Fruit fly (Drosophila melanogaster) whole organism, embryonic: ENCODE data around the gene BomT3.

ENCODE experiments used
- Abd-B ChIP-seq: fragments of 200-800 bp; sonication (Bioruptor generic); optimal IDR thresholded peaks from 2 replicates; lab custom pipeline; 2018; ENCODE audit warnings: missing biosample characterization, mild to moderate bottlenecking, missing genetic modification characterization, moderate library complexity
- Adf1 ChIP-seq: fragments of 200-800 bp; sonication (Bioruptor generic); IDR thresholded peaks from 2 replicates; pipeline ENCODE4 v1.3.6; 2022; ENCODE audit warnings: missing biosample characterization, missing genetic modification characterization
- Asciz ChIP-seq: fragments of 200-800 bp; sonication (Bioruptor generic); optimal IDR thresholded peaks from 2 replicates; lab custom pipeline; 2017; ENCODE audit warnings: missing biosample characterization, mild to moderate bottlenecking, missing genetic modification characterization, missing genetic modification reagents
- B-H2 ChIP-seq: fragments of 200-800 bp; sonication (Bioruptor generic); optimal IDR thresholded peaks from 2 replicates; lab custom pipeline; 2018; ENCODE audit warnings: missing biosample characterization, mild to moderate bottlenecking, missing genetic modification characterization
- CG10462 ChIP-seq: fragments of 200-800 bp; sonication (Bioruptor generic); optimal IDR thresholded peaks from 2 replicates; lab custom pipeline; 2016; ENCODE audit warnings: missing biosample characterization, missing genetic modification characterization
- CG11696 ChIP-seq: fragments of 200-800 bp; sonication (Bioruptor generic); IDR thresholded peaks from 2 replicates; pipeline ENCODE4 v1.3.6; 2022; ENCODE audit warnings: missing biosample characterization, missing genetic modification characterization
- CG12236 ChIP-seq: fragments of 200-800 bp; sonication (Bioruptor generic); optimal IDR thresholded peaks from 2 replicates; lab custom pipeline; 2016; ENCODE audit warnings: missing biosample characterization, missing genetic modification characterization
- CG12769 ChIP-seq: fragments of 200-800 bp; sonication (Bioruptor generic); optimal IDR thresholded peaks from 2 replicates; lab custom pipeline; 2019; ENCODE audit warnings: missing biosample characterization, mild to moderate bottlenecking, missing genetic modification characterization, moderate library complexity
- CG13775 ChIP-seq: fragments of 200-800 bp; sonication (Bioruptor generic); optimal IDR thresholded peaks from 3 replicates; lab custom pipeline; 2017; ENCODE audit warnings: missing biosample characterization, mild to moderate bottlenecking, missing genetic modification characterization
- CG14441 ChIP-seq: fragments of 200-800 bp; sonication (Bioruptor generic); IDR thresholded peaks from 2 replicates; pipeline ENCODE4 v1.3.6; 2022; ENCODE audit warnings: missing biosample characterization, missing genetic modification characterization
- CG17912 ChIP-seq: fragments of 200-800 bp; sonication (Bioruptor generic); optimal IDR thresholded peaks from 2 replicates; lab custom pipeline; 2018; ENCODE audit warnings: missing biosample characterization, mild to moderate bottlenecking, missing genetic modification characterization
- CG18011 ChIP-seq: fragments of 200-800 bp; sonication (Bioruptor generic); optimal IDR thresholded peaks from 2 replicates; lab custom pipeline; 2017; ENCODE audit warnings: missing biosample characterization, missing genetic modification characterization, mild to moderate bottlenecking, moderate library complexity, missing genotype
- CG2678 ChIP-seq: fragments of 200-800 bp; sonication (Bioruptor generic); optimal IDR thresholded peaks from 3 replicates; lab custom pipeline; 2019; ENCODE audit warnings: missing biosample characterization, mild to moderate bottlenecking, missing genetic modification characterization, moderate library complexity
- CG31365 ChIP-seq: fragments of 200-800 bp; sonication (Bioruptor generic); optimal IDR thresholded peaks from 2 replicates; lab custom pipeline; 2018; ENCODE audit warnings: missing biosample characterization, mild to moderate bottlenecking, missing genetic modification characterization
- CG34224 ChIP-seq: fragments of 200-800 bp; sonication (Bioruptor generic); IDR thresholded peaks from 3 replicates; pipeline ENCODE4 v1.3.6; 2022; ENCODE audit warnings: missing biosample characterization, missing genetic modification characterization; ENCODE audit not compliant: partially characterized antibody
- CG34376 ChIP-seq: fragments of 200-800 bp; sonication (Bioruptor generic); optimal IDR thresholded peaks from 2 replicates; lab custom pipeline; 2018; ENCODE audit warnings: missing biosample characterization, mild to moderate bottlenecking, missing genetic modification characterization
- CG7786 ChIP-seq: fragments of 200-800 bp; sonication (Bioruptor generic); optimal IDR thresholded peaks from 2 replicates; lab custom pipeline; 2016; ENCODE audit warnings: missing biosample characterization, missing genetic modification characterization
- CG7963 ChIP-seq: fragments of 200-800 bp; sonication (Bioruptor generic); IDR thresholded peaks from 3 replicates; pipeline ENCODE4 v1.3.6; 2022; ENCODE audit warnings: missing biosample characterization, missing genetic modification characterization; ENCODE audit not compliant: partially characterized antibody
- CG8944 ChIP-seq: fragments of 200-800 bp; sonication (Bioruptor generic); optimal IDR thresholded peaks from 3 replicates; lab custom pipeline; 2016; ENCODE audit warnings: missing biosample characterization, missing genetic modification characterization
- CoRest ChIP-seq: fragments of 200-800 bp; sonication (Bioruptor generic); optimal IDR thresholded peaks from 3 replicates; lab custom pipeline; 2018; ENCODE audit warnings: missing biosample characterization, mild to moderate bottlenecking, missing genetic modification characterization, moderate library complexity
- Deaf1 ChIP-seq: fragments of 200-800 bp; optimal IDR thresholded peaks from 3 replicates; lab custom pipeline; 2019; ENCODE audit warnings: missing biosample characterization, mild to moderate bottlenecking, missing genetic modification characterization, moderate library complexity
- HHEX ChIP-seq: fragments of 200-800 bp; sonication (Bioruptor generic); optimal IDR thresholded peaks from 3 replicates; lab custom pipeline; 2017; ENCODE audit warnings: missing biosample characterization, mild to moderate bottlenecking, missing genetic modification characterization, missing genetic modification reagents
- HmgZ ChIP-seq: fragments of 200-800 bp; sonication (Bioruptor generic); optimal IDR thresholded peaks from 2 replicates; lab custom pipeline; 2018; ENCODE audit warnings: missing biosample characterization, mild to moderate bottlenecking, missing genetic modification characterization
- Mes4 ChIP-seq: fragments of 200-800 bp; sonication (Bioruptor generic); optimal IDR thresholded peaks from 2 replicates; lab custom pipeline; 2016; ENCODE audit warnings: missing biosample characterization, missing genetic modification characterization
- NC2β ChIP-seq: fragments of 200-800 bp; sonication (Bioruptor generic); optimal IDR thresholded peaks from 2 replicates; lab custom pipeline; 2016; ENCODE audit warnings: missing biosample characterization, missing genetic modification characterization
- Usf ChIP-seq: fragments of 200-800 bp; sonication (Bioruptor generic); optimal IDR thresholded peaks from 2 replicates; lab custom pipeline; 2017; ENCODE audit warnings: missing genotype, missing biosample characterization, missing genetic modification characterization
- amos ChIP-seq: fragments of 200-800 bp; sonication (Bioruptor generic); IDR thresholded peaks from 2 replicates; pipeline ENCODE4 v1.3.6; 2022; ENCODE audit warnings: missing biosample characterization, missing genetic modification characterization; ENCODE audit not compliant: partially characterized antibody
- bigmax ChIP-seq: fragments of 200-800 bp; sonication (Bioruptor generic); optimal IDR thresholded peaks from 2 replicates; lab custom pipeline; 2018; ENCODE audit warnings: missing biosample characterization, mild to moderate bottlenecking, missing genetic modification characterization
- cas ChIP-seq: fragments of 200-800 bp; sonication (Bioruptor generic); IDR thresholded peaks from 2 replicates; pipeline ENCODE4 v1.3.6; 2022; ENCODE audit warnings: missing biosample characterization, missing genetic modification characterization
- esg ChIP-seq: fragments of 200-800 bp; sonication (Bioruptor generic); conservative IDR thresholded peaks from 2 replicates; pipeline ENCODE4 v1.3.6; 2022; ENCODE audit warnings: missing biosample characterization, missing genetic modification characterization
- gro ChIP-seq: fragments of 200-800 bp; sonication (Bioruptor generic); optimal IDR thresholded peaks from 2 replicates; lab custom pipeline; 2016; ENCODE audit warnings: missing biosample characterization, missing genetic modification characterization
- ham ChIP-seq: fragments of 200-800 bp; sonication (Bioruptor generic); IDR thresholded peaks from 2 replicates; pipeline ENCODE4 v1.3.6; 2022; ENCODE audit warnings: missing biosample characterization, missing genetic modification characterization
- hb ChIP-seq: fragments of 200-800 bp; sonication (Bioruptor generic); IDR thresholded peaks from 3 replicates; pipeline ENCODE4 v1.3.6; 2022; ENCODE audit warnings: missing biosample characterization, missing genetic modification characterization; ENCODE audit not compliant: partially characterized antibody
- hth ChIP-seq: fragments of >200 bp; optimal IDR thresholded peaks from 2 replicates; lab custom pipeline; 2017; ENCODE audit warnings: inconsistent platforms
- kay ChIP-seq: fragments of 200-800 bp; sonication (Bioruptor generic); optimal IDR thresholded peaks from 2 replicates; lab custom pipeline; 2016; ENCODE audit warnings: missing biosample characterization, missing genetic modification characterization
- lab ChIP-seq: fragments of 200-800 bp; sonication (Bioruptor generic); optimal IDR thresholded peaks from 3 replicates; lab custom pipeline; 2017; ENCODE audit warnings: missing biosample characterization, missing genetic modification characterization, mild to moderate bottlenecking, moderate library complexity, missing genetic modification reagents
- mld ChIP-seq: fragments of 200-800 bp; sonication (Bioruptor generic); IDR thresholded peaks from 3 replicates; pipeline ENCODE4 v1.3.6; 2022; ENCODE audit warnings: missing biosample characterization, missing genetic modification characterization; ENCODE audit not compliant: partially characterized antibody
- nmo ChIP-seq: fragments of 200-800 bp; sonication (Bioruptor generic); optimal IDR thresholded peaks from 2 replicates; lab custom pipeline; 2018; ENCODE audit warnings: missing biosample characterization, mild to moderate bottlenecking, missing genetic modification characterization, moderate library complexity
- oc ChIP-seq: fragments of 200-800 bp; sonication (Bioruptor generic); optimal IDR thresholded peaks from 2 replicates; lab custom pipeline; 2018; ENCODE audit warnings: missing biosample characterization, mild to moderate bottlenecking, missing genetic modification characterization, moderate library complexity
- pho ChIP-seq: fragments of 200-800 bp; sonication (Bioruptor generic); optimal IDR thresholded peaks from 2 replicates; lab custom pipeline; 2016; ENCODE audit warnings: missing biosample characterization, missing genetic modification characterization
- prd ChIP-seq, 3 experiments: fragments of >200 bp in 2 of 3; fragments of 200-800 bp in 1 of 3; sonication (Bioruptor generic) in 1 of 3; optimal IDR thresholded peaks in 2 of 3; IDR thresholded peaks in 1 of 3; 2 replicates in 2 of 3; 3 replicates in 1 of 3; pipeline versions ENCODE4 v1.3.6 to Lab custom; 2017 to 2022; ENCODE audit warnings: missing biosample characterization in 1 of 3, missing genetic modification characterization in 1 of 3
- ro ChIP-seq: fragments of 200-800 bp; sonication (Bioruptor generic); IDR thresholded peaks from 2 replicates; pipeline ENCODE4 v1.3.6; 2022; ENCODE audit warnings: missing biosample characterization, missing genetic modification characterization
- stc ChIP-seq: fragments of 200-800 bp; sonication (Bioruptor generic); IDR thresholded peaks from 2 replicates; pipeline ENCODE4 v1.3.6; 2022; ENCODE audit warnings: missing biosample characterization, missing genetic modification characterization
- sug ChIP-seq: fragments of 200-800 bp; optimal IDR thresholded peaks from 2 replicates; lab custom pipeline; 2019; ENCODE audit warnings: missing biosample characterization, mild to moderate bottlenecking, missing genetic modification characterization, moderate library complexity
- tup ChIP-seq: fragments of 200-800 bp; sonication (Bioruptor generic); optimal IDR thresholded peaks from 2 replicates; lab custom pipeline; 2016; ENCODE audit warnings: missing biosample characterization, mild to moderate bottlenecking, missing genetic modification characterization, moderate library complexity
- tx ChIP-seq: fragments of 200-800 bp; sonication (Bioruptor generic); optimal IDR thresholded peaks from 2 replicates; lab custom pipeline; 2016; ENCODE audit warnings: missing biosample characterization, missing genetic modification characterization
- zen ChIP-seq: fragments of 200-800 bp; sonication (Bioruptor generic); optimal IDR thresholded peaks from 3 replicates; lab custom pipeline; 2018; ENCODE audit warnings: missing biosample characterization, mild to moderate bottlenecking, missing genetic modification characterization, moderate library complexity
- zen2 ChIP-seq: fragments of 200-800 bp; sonication (Bioruptor generic); IDR thresholded peaks from 3 replicates; pipeline ENCODE4 v1.3.6; 2022; ENCODE audit warnings: missing biosample characterization, missing genetic modification characterization; ENCODE audit not compliant: partially characterized antibody

BomT3 gene

dm6 chr3R:22049134-22049796 lies 36.9 kb downstream of the BomT3 start (continued):
- peak; percentile 92 for TF ChIP-seq lab
- peak; percentile 66 for TF ChIP-seq CG12236 (GFP tag; lab: Kevin White, UChicago)
- peak; percentile 80 for TF ChIP-seq CoRest (tag; lab: Kevin White, UChicago)
- TF ChIP-seq Usf (GFP tag; lab: Kevin White, UChicago) = no peak
- peak; percentile 78 for TF ChIP-seq Asciz (GFP tag; lab: Kevin White, UChicago)
- no peak for TF ChIP-seq mld (GFP tag; lab: Robert Waterston, UW)
- TF ChIP-seq tup (GFP tag; lab: Kevin White, UChicago) = peak; percentile 73
- TF ChIP-seq CG17912 (GFP tag; lab: Kevin White, UChicago) = peak; percentile 7
- TF ChIP-seq Abd-B (GFP tag; lab: Kevin White, UChicago) = peak; percentile 69
- TF ChIP-seq stc (GFP tag; lab: Robert Waterston, UW) = peak; percentile 75
- no peak for TF ChIP-seq CG7963
- no peak for TF ChIP-seq zen2 (GFP tag; lab: Robert Waterston, UW)
- peak; percentile 50 for TF ChIP-seq CG11696 (GFP tag; lab: Robert Waterston, UW)
- peak; percentile 73 for TF ChIP-seq esg (GFP tag; lab: Robert Waterston, UW)
- peak; percentile 59 for TF ChIP-seq NC2β
- TF ChIP-seq CG10462 (GFP tag; lab: Kevin White, UChicago) = peak; percentile 56
- TF ChIP-seq hb (GFP tag; lab: Robert Waterston, UW) = no peak
- peak; percentile 82 for TF ChIP-seq gro (GFP tag; lab: Kevin White, UChicago)
- peak; percentile 80 for TF ChIP-seq kay (GFP tag; lab: Kevin White, UChicago)
- peak; percentile 65 for TF ChIP-seq CG8944 (GFP tag; lab: Kevin White, UChicago)
- peak; percentile 79 for TF ChIP-seq nmo (GFP tag; lab: Kevin White, UChicago)
- peak; percentile 69 for TF ChIP-seq pho (GFP tag; lab: Kevin White, UChicago)
- TF ChIP-seq bigmax (GFP tag; lab: Kevin White, UChicago) = no peak
- peak; percentile 55 for TF ChIP-seq Deaf1 (tag; lab: Kevin White, UChicago)
- TF ChIP-seq CG34224 (GFP tag; lab: Robert Waterston, UW) = no peak
- no peak for TF ChIP-seq ro (GFP tag; lab: Robert Waterston, UW)
- TF ChIP-seq CG2678 = peak; percentile 88
- TF ChIP-seq HHEX (GFP tag; lab: Kevin White, UChicago) = peak; percentile 84
- TF ChIP-seq oc (tag; lab: Kevin White, UChicago) = peak; percentile 80
- TF ChIP-seq tx (GFP tag; lab: Kevin White, UChicago) = peak; percentile 66
- TF ChIP-seq amos (GFP tag; lab: Robert Waterston, UW) = no peak
- peak; percentile 61 for TF ChIP-seq CG13775 (GFP tag; lab: Kevin White, UChicago)
- peak; percentile 26; the same call in 1 of the 2 replicates for TF ChIP-seq ham (GFP tag; lab: Robert Waterston, UW)
- TF ChIP-seq CG31365 = peak; percentile 49
- TF ChIP-seq CG7786 = peak; percentile 73
- peak; percentile 47 for TF ChIP-seq zen (tag; lab: Kevin White, UChicago)
- TF ChIP-seq cas = peak; percentile 37; the same call in 1 of the 2 replicates
- peak; percentile 63 for TF ChIP-seq sug (tag; lab: Kevin White, UChicago)
- peak; percentile 51 for TF ChIP-seq CG18011 (GFP tag; lab: Kevin White, UChicago)
- TF ChIP-seq CG34376 (GFP tag; lab: Kevin White, UChicago) = no peak
- peak; percentile 78 for TF ChIP-seq HmgZ (tag; lab: Kevin White, UChicago)
- TF ChIP-seq CG12769 = peak; percentile 92
- peak; percentile 84 for TF ChIP-seq CG14441 (GFP tag; lab: Robert Waterston, UW)
- TF ChIP-seq B-H2 (GFP tag; lab: Kevin White, UChicago) = peak; percentile 3
- TF ChIP-seq hth = no peak
- no peak for TF ChIP-seq prd (optimal IDR thresholded peaks at IDR 0.05; lab: Kevin White, UChicago)
- TF ChIP-seq prd (GFP tag; IDR thresholded peaks at IDR 0.05; lab: Robert Waterston, UW) = peak; percentile 89
- TF ChIP-seq Mes4 (GFP tag; lab: Kevin White, UChicago) = peak; percentile 31
- TF ChIP-seq Adf1 (GFP tag; lab: Robert Waterston, UW) = no peak
